Worm (Caenorhabditis elegans) whole organism, L1 larva: ENCODE measurements around the gene fbxa-224.
A peak's percentile ranks its signal among the peaks of the same experiment; 100 is the strongest.

Experiments used
- alr-1 ChIP-seq: fragments of 200-800 bp; sonication (Bioruptor generic); optimal IDR thresholded peaks from 2 replicates; lab custom pipeline; 2018; ENCODE audit warnings: borderline replicate concordance, mild to moderate bottlenecking, missing genetic modification characterization, missing compliant biosample characterization
- aly-2 ChIP-seq: fragments of 150-350 bp; optimal IDR thresholded peaks from 2 replicates; lab custom pipeline; 2014; ENCODE audit warnings: missing biosample characterization, missing genetic modification characterization
- ceh-8 ChIP-seq: fragments of 200-800 bp; sonication (Bioruptor generic); optimal IDR thresholded peaks from 2 replicates; lab custom pipeline; 2018; ENCODE audit warnings: mild to moderate bottlenecking, missing genetic modification characterization, moderate library complexity, missing compliant biosample characterization
- ceh-82 ChIP-seq, 3 experiments: fragments of 150-350 bp in 1 of 3; sonication (generic microtip) in 2 of 3; optimal IDR thresholded peaks; 2 replicates each; lab custom pipeline; 2014 to 2017; ENCODE audit warnings: missing biosample characterization in 3 of 3, missing genetic modification characterization in 3 of 3
- dpl-1 ChIP-seq, 3 experiments: fragments of 150-350 bp in 2 of 3; sonication (generic microtip) in 1 of 3; optimal IDR thresholded peaks; 2 replicates each; lab custom pipeline; 2014 to 2017; ENCODE audit warnings: missing biosample characterization in 3 of 3, missing genetic modification characterization in 3 of 3, missing genetic modification reagents in 3 of 3
- dsc-1 ChIP-seq: sonication (generic microtip); optimal IDR thresholded peaks from 2 replicates; lab custom pipeline; 2016; ENCODE audit warnings: mild to moderate bottlenecking, missing genetic modification characterization, missing compliant biosample characterization
- efl-1 ChIP-seq, 4 experiments: fragments of 150-350 bp; optimal IDR thresholded peaks in 3 of 4; peaks in 1 of 4; 1 replicate in 1 of 4; 2 replicates in 3 of 4; lab custom pipeline; 2014; ENCODE audit warnings: missing biosample characterization in 2 of 4, missing genetic modification characterization in 2 of 4, missing genetic modification reagents in 2 of 4
- elt-3 ChIP-seq, 6 experiments: fragments of 150-350 bp in 1 of 6; sonication (generic microtip); optimal IDR thresholded peaks; 2 replicates each; lab custom pipeline; 2017 to 2018; ENCODE audit warnings: missing biosample characterization in 6 of 6, missing genetic modification characterization in 6 of 6, inconsistent platforms in 1 of 6
- fkh-8 ChIP-seq: sonication (generic microtip); optimal IDR thresholded peaks from 2 replicates; lab custom pipeline; 2016; ENCODE audit warnings: mild to moderate bottlenecking, missing genetic modification characterization, missing compliant biosample characterization
- isw-1 ChIP-seq: fragments of 200-800 bp; sonication (Bioruptor generic); IDR thresholded peaks from 2 replicates; pipeline ENCODE4 v1.3.6; 2022; ENCODE audit warnings: missing genetic modification characterization, missing compliant biosample characterization
- lin-14 ChIP-seq: fragments of 200-800 bp; sonication (Bioruptor generic); optimal IDR thresholded peaks from 2 replicates; lab custom pipeline; 2018; ENCODE audit warnings: mild to moderate bottlenecking, missing genetic modification characterization, moderate library complexity, missing compliant biosample characterization
- lin-39 ChIP-seq: fragments of 150-350 bp; optimal IDR thresholded peaks from 2 replicates; lab custom pipeline; 2014; ENCODE audit warnings: missing biosample characterization, missing genetic modification reagents, missing genetic modification characterization
- lsy-2 ChIP-seq, 2 experiments: fragments of 150-350 bp; optimal IDR thresholded peaks; 2 replicates each; lab custom pipeline; 2014; ENCODE audit warnings: missing biosample characterization in 2 of 2, missing genetic modification characterization in 2 of 2
- mab-9 ChIP-seq: fragments of 200-800 bp; sonication (Bioruptor generic); IDR thresholded peaks from 2 replicates; pipeline ENCODE4 v1.3.6; 2022; ENCODE audit warnings: missing genetic modification reagents, missing genetic modification characterization, missing compliant biosample characterization
- nhr-12 ChIP-seq: sonication (generic microtip); optimal IDR thresholded peaks from 2 replicates; lab custom pipeline; 2017; ENCODE audit warnings: missing biosample characterization, missing genetic modification characterization
- nhr-237 ChIP-seq: fragments of 150-350 bp; optimal IDR thresholded peaks from 2 replicates; lab custom pipeline; 2014; ENCODE audit warnings: missing biosample characterization, missing genetic modification characterization
- nhr-28 ChIP-seq: fragments of 150-350 bp; optimal IDR thresholded peaks from 2 replicates; lab custom pipeline; 2014; ENCODE audit warnings: missing biosample characterization, missing genetic modification characterization
- nhr-71 ChIP-seq: sonication (generic microtip); optimal IDR thresholded peaks from 2 replicates; lab custom pipeline; 2016; ENCODE audit warnings: mild to moderate bottlenecking, missing genetic modification characterization, moderate library complexity, missing compliant biosample characterization
- nhr-77 ChIP-seq: fragments of 150-350 bp; optimal IDR thresholded peaks from 2 replicates; lab custom pipeline; 2014; ENCODE audit warnings: missing biosample characterization, missing genetic modification characterization
- nhr-84 ChIP-seq: sonication (generic microtip); optimal IDR thresholded peaks from 2 replicates; lab custom pipeline; 2017; ENCODE audit warnings: missing biosample characterization, missing genetic modification characterization
- skn-1 ChIP-seq: fragments of 150-350 bp; optimal IDR thresholded peaks from 2 replicates; lab custom pipeline; 2014; ENCODE audit warnings: missing biosample characterization, missing genetic modification characterization
- snpc-4 ChIP-seq: fragments of 150-350 bp; optimal IDR thresholded peaks from 2 replicates; lab custom pipeline; 2014; ENCODE audit warnings: missing biosample characterization, missing genetic modification characterization
- snu-23 ChIP-seq: sonication (generic microtip); optimal IDR thresholded peaks from 2 replicates; lab custom pipeline; 2016; ENCODE audit warnings: missing genetic modification characterization, missing compliant biosample characterization
- sup-37 ChIP-seq: fragments of 200-800 bp; sonication (Bioruptor generic); optimal IDR thresholded peaks from 2 replicates; lab custom pipeline; 2018; ENCODE audit warnings: mild to moderate bottlenecking, missing genetic modification characterization, missing compliant biosample characterization
- swsn-7 ChIP-seq: sonication (generic microtip); optimal IDR thresholded peaks from 2 replicates; lab custom pipeline; 2016; ENCODE audit warnings: missing genetic modification characterization, missing compliant biosample characterization
- unc-130 ChIP-seq: fragments of 150-350 bp; optimal IDR thresholded peaks from 2 replicates; lab custom pipeline; 2017; ENCODE audit warnings: missing biosample characterization, missing genetic modification characterization, inconsistent platforms
- unc-98 ChIP-seq: fragments of 200-800 bp; sonication (Bioruptor generic); IDR thresholded peaks from 2 replicates; pipeline ENCODE4 v1.3.6; 2022; ENCODE audit warnings: missing genetic modification characterization, missing compliant biosample characterization
- xbp-1 ChIP-seq: sonication (generic microtip); optimal IDR thresholded peaks from 2 replicates; lab custom pipeline; 2016; ENCODE audit warnings: missing genetic modification characterization, missing compliant biosample characterization
- zag-1 ChIP-seq: fragments of 150-350 bp; optimal IDR thresholded peaks from 2 replicates; lab custom pipeline; 2014; ENCODE audit warnings: missing biosample characterization, missing genetic modification characterization

Gene fbxa-224

DNA sequence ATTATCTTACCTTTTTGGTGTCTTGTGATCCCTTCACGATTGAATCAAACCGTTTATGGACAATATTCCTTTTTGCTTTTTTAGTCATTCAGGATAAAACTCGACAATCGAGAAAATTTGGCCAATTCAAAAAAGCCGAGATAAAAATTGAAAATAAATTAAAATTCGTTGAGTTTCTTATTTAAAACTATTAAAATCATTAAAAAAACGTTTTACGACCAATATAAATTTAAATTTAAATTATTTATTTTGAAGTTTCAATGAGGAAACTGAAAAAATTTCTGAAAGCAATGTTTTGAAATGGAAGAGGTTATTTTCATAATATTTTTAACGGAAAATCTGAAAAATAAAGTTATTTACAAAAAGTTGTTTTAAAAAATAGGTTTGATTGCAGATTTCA, 24.7 kb downstream of the fbxa-224 start, which contains the start of gene ZK1290.15:
Gene ZK1290.15 (plus strand): TSS at position 301 of the 400 bp plus-strand sequence.
- TF ChIP-seq lin-39 (tag; lab: Kevin White, UChicago), result no peak
- TF ChIP-seq sup-37, result no peak
- TF ChIP-seq fkh-8, result no peak
- TF ChIP-seq elt-3 (tag; optimal IDR thresholded peaks at IDR 0.05; lab: Kevin White, UChicago), result no peak
- TF ChIP-seq zag-1 (tag; lab: Kevin White, UChicago), result no peak
- no peak for TF ChIP-seq dpl-1 (GFP tag; optimal IDR thresholded peaks at IDR 0.05; lab: Kevin White, UChicago)
- TF ChIP-seq dsc-1 (tag; lab: Kevin White, UChicago), result no peak
- no peak for TF ChIP-seq unc-98 (GFP tag; lab: Robert Waterston, UW)
- TF ChIP-seq, all 84 proteins: peak for 0

- TF ChIP-seq efl-1 (optimal IDR thresholded peaks at IDR 0.05; lab: Kevin White, UChicago) (no peak), efl-1 (GFP tag; optimal IDR thresholded peaks at IDR 0.05 in 1 of 2; lab: Kevin White, UChicago) (peak in 1 of 2 experiments; percentile 62), nhr-237 (tag; lab: Kevin White, UChicago) (no peak)
- TF ChIP-seq, all 84 proteins: peak for 1
These were observed 26.5 kb downstream of the fbxa-224 start for ce11 chrII:7521420-7521819.

- TF ChIP-seq lin-14 (no peak), skn-1 (tag; lab: Kevin White, UChicago) (no peak), fkh-8 (no peak), swsn-7 (no peak)
These were observed 28.7 kb downstream of the fbxa-224 start, which contains the start of gene glb-9 for ce11 chrII:7519221-7519620. Gene glb-9 (minus strand): TSS chrII:7519321.

ce11 chrII:7505005-7505404, 42.9 kb downstream of the fbxa-224 start, which contains the start of gene C28F5.1:
Gene C28F5.1 (plus strand): TSS chrII:7505305.
- TF ChIP-seq nhr-84 (tag; lab: Kevin White, UChicago) (no peak), nhr-28 (tag; lab: Kevin White, UChicago) (no peak), nhr-77 (tag; lab: Kevin White, UChicago) (no peak), ceh-8 (GFP tag; lab: Kevin White, UChicago) (no peak), nhr-71 (tag; lab: Kevin White, UChicago) (no peak), ceh-82 (tag; optimal IDR thresholded peaks at IDR 0.05; lab: Kevin White, UChicago) (no peak), skn-1 (tag; lab: Kevin White, UChicago) (no peak), alr-1 (tag; lab: Kevin White, UChicago) (no peak), mab-9 (no peak), aly-2 (tag; lab: Kevin White, UChicago) (no peak)

- TF ChIP-seq unc-130 (tag; lab: Kevin White, UChicago) (no peak), snpc-4 (tag; lab: Kevin White, UChicago) (no peak), xbp-1 (tag; lab: Kevin White, UChicago) (no peak), swsn-7 (no peak), sup-37 (no peak), nhr-12 (tag; lab: Kevin White, UChicago) (no peak), ceh-82 (tag; optimal IDR thresholded peaks at IDR 0.05; lab: Kevin White, UChicago) (no peak), lsy-2 (tag; optimal IDR thresholded peaks at IDR 0.05; lab: Kevin White, UChicago) (no peak), isw-1 (GFP tag; lab: Robert Waterston, UW) (no peak), snu-23 (GFP tag; lab: Kevin White, UChicago) (no peak)
These were observed 48.6 kb downstream of the fbxa-224 start, which contains the start of gene srab-14 for ce11 chrII:7499390-7499789. Gene srab-14 (minus strand): TSS chrII:7499490.
